Worm (Caenorhabditis elegans): Measurements from ENCODE around the gene C33H5.16.
A peak's percentile ranks its signal among the peaks of the same experiment; 100 is the strongest.

Gene C33H5.16

DNA sequence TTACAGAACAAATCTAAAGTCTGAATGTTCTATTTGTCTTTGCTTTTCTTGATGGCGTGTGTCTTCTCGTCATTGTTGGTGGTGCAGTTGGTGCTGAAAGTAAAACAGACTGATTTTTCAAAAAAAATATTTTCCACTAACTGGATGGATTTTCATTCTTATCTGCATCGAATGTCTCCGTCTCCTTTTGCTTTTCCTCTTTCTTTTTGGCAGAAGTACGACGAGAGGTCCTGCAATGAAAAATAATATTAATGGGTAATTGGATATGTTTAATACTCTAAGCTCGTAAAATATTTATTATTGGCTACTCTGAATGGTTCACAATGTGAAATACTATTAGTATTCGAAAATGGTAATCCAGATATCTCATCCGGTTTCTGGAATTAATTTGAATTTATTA, 43.0 kb downstream of the C33H5.16 start, which contains the start of gene del-7:
TSS of gene del-7 (plus strand) at position 301 of the 400 bp plus-strand sequence.
- TF ChIP-seq xbp-1 (tag; optimal IDR thresholded peaks at IDR 0.05) (no peak), lir-3 (tag; optimal IDR thresholded peaks at IDR 0.05; ENCODE audit: poor library complexity) (no peak), lin-14 (GFP tag; optimal IDR thresholded peaks at IDR 0.05) (no peak), egl-27 (tag; optimal IDR thresholded peaks at IDR 0.05) (no peak), ceh-88 (GFP tag; IDR thresholded peaks at IDR 0.05) (no peak), fkh-8 (tag; optimal IDR thresholded peaks at IDR 0.05) (no peak), sox-4 (tag; optimal IDR thresholded peaks at IDR 0.05) (no peak)

DNA sequence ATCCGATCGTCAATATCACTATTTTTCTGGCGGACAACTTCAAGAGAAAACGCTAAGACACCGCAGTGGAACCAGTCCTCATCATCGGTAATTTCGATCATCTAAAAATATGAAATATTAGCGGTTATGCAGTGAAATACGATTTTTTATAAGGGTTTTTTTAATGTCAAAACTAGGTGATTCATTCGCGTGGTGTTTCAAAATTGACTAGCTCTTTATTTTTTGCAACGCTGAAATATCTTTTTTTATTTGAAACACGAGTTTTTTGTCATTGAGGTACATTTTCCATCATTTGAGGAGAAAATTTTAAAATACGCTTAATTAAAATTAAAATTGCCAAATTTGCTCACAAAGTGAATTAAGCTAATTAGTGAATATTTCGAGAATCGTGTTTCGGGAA, 43.6 kb downstream of the C33H5.16 start, which contains the start of gene dsb-3:
TSS of gene dsb-3 (minus strand) at position 101 of the 400 bp plus-strand sequence.
- TF ChIP-seq lin-15B (tag; optimal IDR thresholded peaks at IDR 0.05) = no peak
- TF ChIP-seq fkh-10 (GFP tag; optimal IDR thresholded peaks at IDR 0.05) = no peak
- no peak for TF ChIP-seq sup-37 (GFP tag; optimal IDR thresholded peaks at IDR 0.05)
- no peak for TF ChIP-seq egl-27 (tag; optimal IDR thresholded peaks at IDR 0.05)
- no peak for TF ChIP-seq aha-1 (tag; optimal IDR thresholded peaks at IDR 0.05)
- TF ChIP-seq lsy-2 (tag; optimal IDR thresholded peaks at IDR 0.05) = no peak
- no peak for TF ChIP-seq mep-1 (tag; optimal IDR thresholded peaks at IDR 0.05)
- no peak for TF ChIP-seq efl-1 (optimal IDR thresholded peaks at IDR 0.05)
- TF ChIP-seq efl-1 (GFP tag; optimal IDR thresholded peaks at IDR 0.05 in 1 of 2) = no peak
- no peak for TF ChIP-seq F16B12.6 (tag; optimal IDR thresholded peaks at IDR 0.05)
- TF ChIP-seq dpl-1 (GFP tag; optimal IDR thresholded peaks at IDR 0.05) = no peak
- no peak for TF ChIP-seq nhr-237 (tag; optimal IDR thresholded peaks at IDR 0.05)
- no peak for TF ChIP-seq nhr-77 (tag; optimal IDR thresholded peaks at IDR 0.05)
- TF ChIP-seq fkh-4 (tag; optimal IDR thresholded peaks at IDR 0.05; ENCODE audit: borderline replicate concordance) = no peak
- no peak for TF ChIP-seq snpc-4 (tag; optimal IDR thresholded peaks at IDR 0.05)
- TF ChIP-seq nhr-12 (tag; optimal IDR thresholded peaks at IDR 0.05) = no peak

DNA sequence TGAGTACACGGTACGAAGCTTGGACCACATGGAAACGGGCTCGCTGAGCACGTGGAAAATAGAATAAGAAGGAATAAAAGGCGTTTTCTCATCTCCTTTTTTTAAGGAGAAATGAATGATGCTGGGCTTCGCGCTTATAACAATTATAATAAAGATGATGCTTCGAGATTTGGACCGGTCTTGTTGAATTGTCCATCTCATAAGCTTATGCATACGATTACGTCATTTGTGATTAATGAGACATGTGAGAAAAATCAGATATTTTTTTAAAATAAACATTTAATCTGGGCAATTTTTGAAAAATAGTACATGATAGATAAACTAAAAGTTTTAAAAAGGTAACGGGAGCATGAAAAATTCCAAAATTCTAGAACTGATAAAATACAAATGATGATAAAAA, 45.9 kb downstream of the C33H5.16 start, which contains the start of gene C46A5.4:
TSS of gene C46A5.4 (minus strand) at position 101 of the 400 bp plus-strand sequence.
- no peak for TF ChIP-seq efl-1 (optimal IDR thresholded peaks at IDR 0.05)
- no peak for TF ChIP-seq efl-1 (GFP tag; optimal IDR thresholded peaks at IDR 0.05 in 1 of 2)
- no peak for TF ChIP-seq lin-35 (GFP tag; optimal IDR thresholded peaks at IDR 0.05)
- no peak for TF ChIP-seq nhr-77 (tag; optimal IDR thresholded peaks at IDR 0.05)
- TF ChIP-seq pqm-1 (tag; optimal IDR thresholded peaks at IDR 0.05) = no peak
- TF ChIP-seq ceh-88 (GFP tag; IDR thresholded peaks at IDR 0.05) = no peak
- no peak for TF ChIP-seq ceh-90 (tag; optimal IDR thresholded peaks at IDR 0.05)
- no peak for TF ChIP-seq nhr-28 (tag; optimal IDR thresholded peaks at IDR 0.05)
- no peak for TF ChIP-seq sup-37 (GFP tag; optimal IDR thresholded peaks at IDR 0.05)
- no peak for TF ChIP-seq mep-1 (tag; optimal IDR thresholded peaks at IDR 0.05)
- no peak for TF ChIP-seq ztf-4 (tag; optimal IDR thresholded peaks at IDR 0.05)
- TF ChIP-seq ama-1 (optimal IDR thresholded peaks at IDR 0.05) = no peak
- no peak for TF ChIP-seq nhr-20 (tag; optimal IDR thresholded peaks at IDR 0.05)
- no peak for TF ChIP-seq nhr-47 (tag; optimal IDR thresholded peaks at IDR 0.05)
- no peak for TF ChIP-seq tlp-1 (tag; optimal IDR thresholded peaks at IDR 0.05)
- no peak for TF ChIP-seq sox-4 (tag; optimal IDR thresholded peaks at IDR 0.05)

DNA sequence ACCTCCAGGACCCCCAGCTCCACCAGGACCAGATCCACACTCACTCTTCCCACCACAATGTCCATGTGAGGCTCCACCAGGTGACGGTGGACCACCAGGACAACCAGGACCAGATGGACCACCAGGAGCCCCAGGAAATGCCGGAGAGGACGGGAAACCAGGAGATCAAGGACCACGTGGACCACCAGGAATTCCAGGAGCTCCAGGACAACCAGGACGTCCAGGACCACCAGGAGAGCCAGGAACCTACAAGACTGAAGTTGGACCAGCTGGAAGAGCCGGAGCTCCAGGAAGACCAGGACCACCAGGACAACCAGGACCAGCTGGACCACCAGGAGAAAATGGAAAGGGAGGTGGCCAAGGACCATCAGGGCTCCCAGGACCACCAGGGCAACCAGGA, 49.0 kb downstream of the C33H5.16 start:
- TF ChIP-seq C04F5.9 (tag; optimal IDR thresholded peaks at IDR 0.05) (no peak), sup-37 (GFP tag; optimal IDR thresholded peaks at IDR 0.05) (no peak), zip-4 (GFP tag; optimal IDR thresholded peaks at IDR 0.05) (no peak), F16B12.6 (tag; optimal IDR thresholded peaks at IDR 0.05) (no peak)

DNA sequence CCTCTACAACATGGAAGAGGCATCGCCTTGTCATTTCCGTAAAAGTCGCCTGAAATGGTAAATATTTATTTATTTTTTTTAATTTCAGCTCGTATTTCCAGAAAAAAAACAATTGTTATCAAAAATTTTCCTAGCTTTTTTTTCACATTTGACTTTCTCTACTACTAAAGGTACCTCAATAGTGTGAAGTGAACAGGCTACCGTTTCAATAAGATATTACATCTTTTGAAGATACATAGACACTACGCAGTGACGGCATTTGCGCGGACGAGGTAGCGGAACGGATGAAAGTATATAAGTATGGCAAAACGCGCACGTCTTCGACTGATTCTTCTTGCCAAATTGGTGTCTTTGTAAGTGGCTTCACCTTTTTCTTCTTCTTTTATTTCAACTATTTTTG, 50.0 kb downstream of the C33H5.16 start, which contains the start of gene col-14:
TSS of gene col-14 (plus strand) at position 301 of the 400 bp plus-strand sequence.
- TF ChIP-seq ceh-63 (GFP tag; optimal IDR thresholded peaks at IDR 0.05) (no peak), unc-98 (GFP tag; IDR thresholded peaks at IDR 0.05) (no peak), efl-1 (optimal IDR thresholded peaks at IDR 0.05) (no peak), efl-1 (GFP tag; optimal IDR thresholded peaks at IDR 0.05 in 1 of 2) (peak in 1 of 2 experiments; percentile 14), nhr-90 (tag; optimal IDR thresholded peaks at IDR 0.05; ENCODE audit: poor library complexity) (no peak), lin-13 (GFP tag; optimal IDR thresholded peaks at IDR 0.05) (no peak), nhr-71 (tag; optimal IDR thresholded peaks at IDR 0.05) (no peak), ztf-4 (tag; optimal IDR thresholded peaks at IDR 0.05) (no peak), dpl-1 (GFP tag; optimal IDR thresholded peaks at IDR 0.05) (no peak)

Measured in whole organism, L1 larva.